Fruit fly (Drosophila melanogaster) whole organism, embryonic: ENCODE data around the gene Rpp14a.

Experiments
- ATbp ChIP-seq: fragments of 200-800 bp; sonication (Bioruptor generic); optimal IDR thresholded peaks from 2 replicates; lab custom pipeline; 2017; ENCODE audit warnings: missing biosample characterization, mild to moderate bottlenecking, missing genetic modification characterization, missing genetic modification reagents
- B-H2 ChIP-seq: fragments of 200-800 bp; sonication (Bioruptor generic); optimal IDR thresholded peaks from 2 replicates; lab custom pipeline; 2018; ENCODE audit warnings: missing biosample characterization, mild to moderate bottlenecking, missing genetic modification characterization
- Bteb2 ChIP-seq: fragments of 200-800 bp; sonication (Bioruptor generic); optimal IDR thresholded peaks from 2 replicates; lab custom pipeline; 2016; ENCODE audit warnings: missing biosample characterization, missing genetic modification characterization
- CG10321 ChIP-seq: fragments of 200-800 bp; sonication (Bioruptor generic); IDR thresholded peaks from 2 replicates; pipeline ENCODE4 v1.3.6; 2022; ENCODE audit warnings: missing biosample characterization, missing genetic modification characterization
- CG11247 ChIP-seq: fragments of 200-800 bp; sonication (Bioruptor generic); IDR thresholded peaks from 2 replicates; pipeline ENCODE4 v1.3.6; 2022; ENCODE audit warnings: missing biosample characterization, missing genetic modification characterization
- CG12071 ChIP-seq: fragments of 200-800 bp; sonication (Bioruptor generic); optimal IDR thresholded peaks from 3 replicates; lab custom pipeline; 2018; ENCODE audit warnings: missing biosample characterization, mild to moderate bottlenecking, missing genetic modification characterization
- CG13624 ChIP-seq: fragments of 200-800 bp; sonication (Bioruptor generic); optimal IDR thresholded peaks from 2 replicates; lab custom pipeline; 2016; ENCODE audit warnings: missing biosample characterization, missing genetic modification characterization
- CG15601 ChIP-seq: fragments of 200-800 bp; sonication (Bioruptor generic); optimal IDR thresholded peaks from 3 replicates; lab custom pipeline; 2019; ENCODE audit warnings: missing biosample characterization, mild to moderate bottlenecking, missing genetic modification characterization, moderate library complexity
- CG16815 ChIP-seq: fragments of 200-800 bp; sonication (Bioruptor generic); optimal IDR thresholded peaks from 3 replicates; lab custom pipeline; 2017; ENCODE audit warnings: missing biosample characterization, mild to moderate bottlenecking, missing genetic modification characterization
- CG17385 ChIP-seq: fragments of 200-800 bp; sonication (Bioruptor generic); optimal IDR thresholded peaks from 3 replicates; lab custom pipeline; 2018; ENCODE audit warnings: missing biosample characterization, mild to moderate bottlenecking, missing genetic modification characterization
- CG2712 ChIP-seq: fragments of 200-800 bp; optimal IDR thresholded peaks from 3 replicates; lab custom pipeline; 2019; ENCODE audit warnings: missing biosample characterization, mild to moderate bottlenecking, missing genetic modification characterization, moderate library complexity
- CG3065 ChIP-seq: fragments of 200-800 bp; sonication (Bioruptor generic); optimal IDR thresholded peaks from 2 replicates; lab custom pipeline; 2016; ENCODE audit warnings: missing biosample characterization, missing genetic modification characterization
- CG32772 ChIP-seq: fragments of 200-800 bp; sonication (Bioruptor generic); IDR thresholded peaks from 2 replicates; pipeline ENCODE4 v1.3.6; 2022; ENCODE audit warnings: missing biosample characterization, missing genetic modification characterization
- CG3407 ChIP-seq: fragments of 200-800 bp; sonication (Bioruptor generic); optimal IDR thresholded peaks from 2 replicates; lab custom pipeline; 2018; ENCODE audit warnings: missing biosample characterization, mild to moderate bottlenecking, missing genetic modification characterization
- CG3838 ChIP-seq: fragments of 200-800 bp; sonication (Bioruptor generic); optimal IDR thresholded peaks from 3 replicates; lab custom pipeline; 2016; ENCODE audit warnings: missing biosample characterization, missing genetic modification characterization
- CG4360 ChIP-seq: fragments of 200-800 bp; sonication (Bioruptor generic); IDR thresholded peaks from 2 replicates; pipeline ENCODE4 v1.3.6; 2022; ENCODE audit warnings: missing biosample characterization, missing genetic modification characterization
- CG9609 ChIP-seq: fragments of 200-800 bp; sonication (Bioruptor generic); optimal IDR thresholded peaks from 3 replicates; lab custom pipeline; 2016; ENCODE audit warnings: missing biosample characterization, missing genetic modification characterization
- D19B ChIP-seq: fragments of 200-800 bp; sonication (Bioruptor generic); optimal IDR thresholded peaks from 2 replicates; lab custom pipeline; 2017; ENCODE audit warnings: missing biosample characterization, mild to moderate bottlenecking, missing genetic modification characterization
- E2f1 ChIP-seq: fragments of 200-800 bp; sonication (Bioruptor generic); IDR thresholded peaks from 2 replicates; pipeline ENCODE4 v1.3.6; 2022; ENCODE audit warnings: missing biosample characterization, missing genetic modification characterization
- Elba2 ChIP-seq: fragments of 200-800 bp; sonication (Bioruptor generic); optimal IDR thresholded peaks from 3 replicates; lab custom pipeline; 2016; ENCODE audit warnings: missing biosample characterization, missing genetic modification characterization
- H15 ChIP-seq: fragments of 200-800 bp; sonication (Bioruptor generic); IDR thresholded peaks from 3 replicates; pipeline ENCODE4 v1.3.6; 2022; ENCODE audit warnings: missing biosample characterization, missing genetic modification characterization
- Hmr ChIP-seq: fragments of 200-800 bp; sonication (Bioruptor generic); optimal IDR thresholded peaks from 3 replicates; lab custom pipeline; 2017; ENCODE audit warnings: mild to moderate bottlenecking, missing biosample characterization, missing genetic modification reagents, missing genetic modification characterization
- Med ChIP-seq: fragments of 200-800 bp; sonication (Bioruptor generic); peaks from one replicate; lab custom pipeline; 2016; ENCODE audit warnings: missing biosample characterization, missing genetic modification characterization, mild to moderate bottlenecking, inconsistent platforms, moderate library complexity
- Taf1 ChIP-seq: fragments of 200-800 bp; sonication (Bioruptor generic); IDR thresholded peaks from 2 replicates; pipeline ENCODE4 v1.3.6; 2022; ENCODE audit warnings: missing biosample characterization, missing genetic modification characterization
- Tbp ChIP-seq: fragments of >200 bp; optimal IDR thresholded peaks from 2 replicates; lab custom pipeline; 2018; ENCODE audit warnings: missing biosample characterization, missing genetic modification characterization
- ara ChIP-seq: fragments of 200-800 bp; sonication (Bioruptor generic); IDR thresholded peaks from 2 replicates; pipeline ENCODE4 v1.3.6; 2022; ENCODE audit warnings: missing biosample characterization, missing genetic modification characterization
- chif ChIP-seq, 2 experiments: fragments of 200-800 bp; sonication (Bioruptor generic); optimal IDR thresholded peaks; 3 replicates each; lab custom pipeline; 2016; ENCODE audit warnings: missing biosample characterization in 2 of 2, missing genetic modification characterization in 2 of 2
- chm ChIP-seq: fragments of 200-800 bp; sonication (Bioruptor generic); IDR thresholded peaks from 2 replicates; pipeline ENCODE4 v1.3.6; 2022; ENCODE audit warnings: missing biosample characterization, missing genetic modification characterization
- da ChIP-seq: fragments of 200-800 bp; sonication (Bioruptor generic); optimal IDR thresholded peaks from 2 replicates; lab custom pipeline; 2016; ENCODE audit warnings: missing biosample characterization, missing genetic modification characterization
- dati ChIP-seq: fragments of 200-800 bp; sonication (Bioruptor generic); IDR thresholded peaks from 2 replicates; pipeline ENCODE4 v1.3.6; 2022; ENCODE audit warnings: missing biosample characterization, missing genetic modification characterization
- eyg ChIP-seq: fragments of 200-800 bp; sonication (Bioruptor generic); optimal IDR thresholded peaks from 3 replicates; lab custom pipeline; 2016; ENCODE audit warnings: missing biosample characterization, missing genetic modification characterization
- gsb ChIP-seq: fragments of 200-800 bp; sonication (Bioruptor generic); IDR thresholded peaks from 2 replicates; pipeline ENCODE4 v1.3.6; 2022; ENCODE audit warnings: missing biosample characterization, missing genetic modification characterization
- insv ChIP-seq, 2 experiments: fragments of 200-800 bp; sonication (Bioruptor generic); optimal IDR thresholded peaks; 3 replicates each; lab custom pipeline; 2016 to 2018; ENCODE audit warnings: missing biosample characterization in 2 of 2, missing genetic modification characterization in 2 of 2
- jigr1 ChIP-seq: fragments of 200-800 bp; sonication (Bioruptor generic); IDR thresholded peaks from 3 replicates; pipeline ENCODE4 v1.3.6; 2022; ENCODE audit warnings: missing biosample characterization, missing genetic modification characterization
- lab ChIP-seq: fragments of 200-800 bp; sonication (Bioruptor generic); optimal IDR thresholded peaks from 3 replicates; lab custom pipeline; 2017; ENCODE audit warnings: missing biosample characterization, missing genetic modification characterization, mild to moderate bottlenecking, moderate library complexity, missing genetic modification reagents
- pan ChIP-seq, 4 experiments: fragments of >200 bp in 3 of 4; fragments of 200-800 bp in 1 of 4; sonication (Bioruptor generic) in 1 of 4; optimal IDR thresholded peaks in 3 of 4; IDR thresholded peaks in 1 of 4; 2 replicates each; pipeline versions ENCODE4 v1.3.6 to Lab custom; 2017 to 2022; ENCODE audit warnings: missing biosample characterization in 2 of 4, missing genetic modification characterization in 2 of 4, mixed read lengths in 1 of 4
- pho ChIP-seq: fragments of 200-800 bp; sonication (Bioruptor generic); optimal IDR thresholded peaks from 2 replicates; lab custom pipeline; 2016; ENCODE audit warnings: missing biosample characterization, missing genetic modification characterization
- rib ChIP-seq: fragments of 200-800 bp; sonication (Bioruptor generic); IDR thresholded peaks from 2 replicates; pipeline ENCODE4 v1.3.6; 2022; ENCODE audit warnings: missing biosample characterization, missing genetic modification characterization
- scrt ChIP-seq: fragments of 200-800 bp; sonication (Bioruptor generic); optimal IDR thresholded peaks from 2 replicates; lab custom pipeline; 2018; ENCODE audit warnings: missing biosample characterization, mild to moderate bottlenecking, missing genetic modification characterization, moderate library complexity
- sd ChIP-seq: fragments of 200-800 bp; sonication (Bioruptor generic); optimal IDR thresholded peaks from 3 replicates; lab custom pipeline; 2018; ENCODE audit warnings: missing biosample characterization, mild to moderate bottlenecking, missing genetic modification characterization, moderate library complexity

Rpp14a gene

DNA sequence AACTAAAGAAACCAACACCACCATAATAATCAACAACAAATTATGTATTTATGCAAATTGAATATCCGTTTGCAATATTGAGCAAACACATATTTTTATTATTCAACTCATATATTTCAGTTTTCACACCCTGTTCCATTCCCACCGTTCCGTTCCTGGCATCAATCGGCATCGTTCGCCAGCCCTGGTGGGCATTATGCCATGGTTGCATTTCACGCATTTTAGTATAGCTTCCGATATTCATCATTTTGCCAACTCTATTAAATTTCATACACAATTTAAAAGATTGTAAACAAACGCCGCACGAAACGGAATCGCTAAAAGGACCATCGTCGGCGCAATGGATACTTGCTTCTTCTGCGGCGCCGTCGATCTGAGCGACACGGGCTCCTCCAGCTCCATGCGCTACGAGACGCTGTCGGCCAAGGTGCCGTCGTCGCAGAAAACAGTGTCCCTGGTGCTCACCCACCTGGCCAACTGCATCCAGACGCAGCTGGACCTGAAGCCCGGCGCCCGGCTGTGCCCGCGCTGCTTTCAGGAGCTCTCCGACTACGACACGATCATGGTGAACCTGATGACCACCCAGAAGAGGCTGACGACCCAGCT is 13.4 kb upstream of the Rpp14a start, which contains the start of gene Sry-delta (continued):
- TF ChIP-seq CG9609 (GFP tag; lab: Kevin White, UChicago) (peak; percentile 85), CG16815 (GFP tag; lab: Kevin White, UChicago) (peak; percentile 42), gsb (0 out of 2 replicates have a peak, but pooled peaks have one; percentile 8), CG2712 (tag; lab: Kevin White, UChicago) (peak; percentile 83), rib (peak; percentile 78), ara (peak; percentile 76), CG13624 (GFP tag; lab: Kevin White, UChicago) (peak; percentile 90), Bteb2 (peak; percentile 74), dati (GFP tag; lab: Robert Waterston, UW) (no peak), Med (GFP tag; lab: Kevin White, UChicago) (peak; percentile 99), lab (GFP tag; lab: Kevin White, UChicago) (no peak), CG3838 (GFP tag; lab: Kevin White, UChicago) (peak; percentile 20), da (GFP tag; lab: Kevin White, UChicago) (peak; percentile 31), pho (GFP tag; lab: Kevin White, UChicago) (peak; percentile 91), insv (GFP tag; optimal IDR thresholded peaks at IDR 0.05; lab: Kevin White, UChicago) (peak in 1 of 2 experiments; percentile 46), chif (GFP tag; optimal IDR thresholded peaks at IDR 0.05; lab: Kevin White, UChicago) (peak; percentile 78 to 80), CG3407 (GFP tag; lab: Kevin White, UChicago) (no peak), ATbp (GFP tag; lab: Kevin White, UChicago) (no peak), jigr1 (GFP tag; lab: Robert Waterston, UW) (no peak; the same call in 2 of the 3 replicates), CG32772 (GFP tag; lab: Robert Waterston, UW) (peak; percentile 62; the same call in 1 of the 2 replicates), E2f1 (GFP tag; lab: Robert Waterston, UW) (peak; percentile 67), CG12071 (GFP tag; lab: Kevin White, UChicago) (no peak), scrt (GFP tag; lab: Kevin White, UChicago) (no peak), Tbp (GFP tag; lab: Kevin White, UChicago) (peak; percentile 47), CG4360 (no peak), eyg (GFP tag; lab: Kevin White, UChicago) (peak; percentile 61), H15 (GFP tag; lab: Robert Waterston, UW) (peak; percentile 61; the same call in 1 of the 3 replicates), CG10321 (peak; percentile 8; the same call in 1 of the 2 replicates), CG3065 (GFP tag; lab: Kevin White, UChicago) (peak; percentile 45), Hmr (GFP tag; lab: Kevin White, UChicago) (peak; percentile 85), CG15601 (tag; lab: Kevin White, UChicago) (peak; percentile 78), CG11247 (peak; percentile 84), Elba2 (GFP tag; lab: Kevin White, UChicago) (no peak), CG17385 (GFP tag; lab: Kevin White, UChicago) (no peak), chm (GFP tag; lab: Robert Waterston, UW) (peak; percentile 87), pan (optimal IDR thresholded peaks at IDR 0.05; lab: Kevin White, UChicago) (no peak), pan (GFP tag; optimal IDR thresholded peaks at IDR 0.05 in 1 of 2, IDR thresholded peaks at IDR 0.05 in 1 of 2) (peak in 1 of 2 experiments; percentile 78), B-H2 (GFP tag; lab: Kevin White, UChicago) (peak; percentile 90), D19B (GFP tag; lab: Kevin White, UChicago) (no peak), sd (no peak), Taf1 (GFP tag; lab: Robert Waterston, UW) (peak; percentile 67; the same call in 1 of the 2 replicates)
